Worm (Caenorhabditis elegans) whole organism, young adult: ENCODE data around the gene fbxb-106.

ENCODE experiments used
- C17E4.6 ChIP-seq: fragments of 200-800 bp; sonication (Bioruptor generic); IDR thresholded peaks from 2 replicates; pipeline ENCODE4 v1.3.6; 2022; ENCODE audit warnings: missing genetic modification reagents, missing genetic modification characterization, missing compliant biosample characterization
- F37B4.10 ChIP-seq: fragments of 200-800 bp; sonication (Bioruptor generic); IDR thresholded peaks from 2 replicates; pipeline ENCODE4 v1.3.6; 2022; ENCODE audit warnings: missing genetic modification characterization, missing compliant biosample characterization
- F39B2.1 ChIP-seq: fragments of 200-800 bp; sonication (Bioruptor generic); IDR thresholded peaks from 2 replicates; pipeline ENCODE4 v1.3.6; 2022; ENCODE audit warnings: missing genetic modification reagents, missing genetic modification characterization, missing compliant biosample characterization
- F52B5.7 ChIP-seq: sonication (generic microtip); optimal IDR thresholded peaks from 2 replicates; lab custom pipeline; 2016; ENCODE audit warnings: mild to moderate bottlenecking, missing genetic modification characterization, missing compliant biosample characterization
- Y67H2A.10 ChIP-seq: fragments of 200-800 bp; sonication (Bioruptor generic); conservative IDR thresholded peaks from 2 replicates; pipeline ENCODE4 v1.3.6; 2022; ENCODE audit warnings: missing genetic modification reagents, missing genetic modification characterization, missing compliant biosample characterization
- akir-1 ChIP-seq: fragments of 200-800 bp; sonication (Bioruptor generic); optimal IDR thresholded peaks from 2 replicates; lab custom pipeline; 2018; ENCODE audit warnings: mild to moderate bottlenecking, missing genetic modification characterization, moderate library complexity, missing compliant biosample characterization
- atf-7 ChIP-seq: sonication (generic microtip); optimal IDR thresholded peaks from 2 replicates; lab custom pipeline; 2017; ENCODE audit warnings: mild to moderate bottlenecking, missing genetic modification characterization, missing compliant biosample characterization
- ccch-3 ChIP-seq: fragments of 200-800 bp; sonication (Bioruptor generic); optimal IDR thresholded peaks from 2 replicates; lab custom pipeline; 2018; ENCODE audit warnings: mild to moderate bottlenecking, missing genetic modification characterization, missing compliant biosample characterization
- cebp-1 ChIP-seq, 2 experiments: fragments of 200-800 bp in 1 of 2; sonication (Bioruptor generic) in 1 of 2; sonication (generic microtip) in 1 of 2; IDR thresholded peaks in 1 of 2; optimal IDR thresholded peaks in 1 of 2; 2 replicates each; pipeline versions ENCODE4 v1.3.6 to Lab custom; 2017 to 2022; ENCODE audit warnings: missing compliant biosample characterization in 2 of 2, missing genetic modification characterization in 2 of 2, mild to moderate bottlenecking in 1 of 2, missing genetic modification reagents in 1 of 2, moderate library complexity in 1 of 2
- ceh-100 ChIP-seq: fragments of 200-800 bp; sonication (Bioruptor generic); IDR thresholded peaks from 2 replicates; pipeline ENCODE4 v1.3.6; 2022; ENCODE audit warnings: missing genetic modification reagents, missing genetic modification characterization, missing compliant biosample characterization
- dox-1 ChIP-seq: fragments of 200-800 bp; sonication (Bioruptor generic); IDR thresholded peaks from 2 replicates; pipeline ENCODE4 v1.3.6; 2022; ENCODE audit warnings: missing genetic modification reagents, missing genetic modification characterization, missing compliant biosample characterization
- egrh-3 ChIP-seq: fragments of 200-800 bp; sonication (Bioruptor generic); IDR thresholded peaks from 2 replicates; pipeline ENCODE4 v1.3.6; 2022; ENCODE audit warnings: missing genetic modification reagents, missing genetic modification characterization, missing compliant biosample characterization
- gei-17 ChIP-seq: fragments of 200-800 bp; sonication (Bioruptor generic); optimal IDR thresholded peaks from 2 replicates; lab custom pipeline; 2018; ENCODE audit warnings: mild to moderate bottlenecking, missing genetic modification characterization, missing compliant biosample characterization
- hsf-1 ChIP-seq: fragments of 200-800 bp; sonication (Bioruptor generic); IDR thresholded peaks from 2 replicates; pipeline ENCODE4 v1.3.6; 2022; ENCODE audit warnings: missing genetic modification reagents, missing genetic modification characterization, missing compliant biosample characterization
- let-607 ChIP-seq, 2 experiments: fragments of 200-800 bp in 1 of 2; sonication (Bioruptor generic) in 1 of 2; sonication (generic microtip) in 1 of 2; optimal IDR thresholded peaks; 2 replicates each; lab custom pipeline; 2016 to 2018; ENCODE audit warnings: mild to moderate bottlenecking in 2 of 2, missing compliant biosample characterization in 2 of 2, missing genetic modification characterization in 2 of 2, moderate library complexity in 2 of 2, missing genotype in 1 of 2
- lin-26 ChIP-seq: fragments of 200-800 bp; sonication (Bioruptor generic); IDR thresholded peaks from 2 replicates; pipeline ENCODE4 v1.3.6; 2022; ENCODE audit warnings: missing genetic modification reagents, missing genetic modification characterization, missing compliant biosample characterization
- lin-35 ChIP-seq, 3 experiments: fragments of 150-350 bp in 2 of 3; sonication (generic microtip) in 1 of 3; optimal IDR thresholded peaks; 2 replicates each; lab custom pipeline; 2014 to 2018; ENCODE audit warnings: missing biosample characterization in 3 of 3, missing genetic modification characterization in 3 of 3, missing genetic modification reagents in 3 of 3
- lin-40 ChIP-seq: sonication (generic microtip); optimal IDR thresholded peaks from 2 replicates; lab custom pipeline; 2016; ENCODE audit warnings: missing genetic modification characterization, mild to moderate bottlenecking, missing compliant biosample characterization, missing genotype, missing genetic modification reagents
- lsy-27 ChIP-seq: sonication (generic microtip); optimal IDR thresholded peaks from 2 replicates; lab custom pipeline; 2017; ENCODE audit warnings: missing genetic modification characterization, mild to moderate bottlenecking, missing compliant biosample characterization, antibody characterized with exemption, missing genotype, borderline replicate concordance; ENCODE audit not compliant: insufficient read depth
- madf-10 ChIP-seq: sonication (generic microtip); optimal IDR thresholded peaks from 2 replicates; lab custom pipeline; 2016; ENCODE audit warnings: mild to moderate bottlenecking, missing genetic modification characterization, missing compliant biosample characterization
- mcd-1 ChIP-seq: fragments of 200-800 bp; sonication (Bioruptor generic); IDR thresholded peaks from 2 replicates; pipeline ENCODE4 v1.3.6; 2022; ENCODE audit warnings: missing genetic modification reagents, missing genetic modification characterization, missing compliant biosample characterization
- mxl-1 ChIP-seq: sonication (generic microtip); optimal IDR thresholded peaks from 2 replicates; lab custom pipeline; 2016; ENCODE audit warnings: missing genetic modification characterization, missing compliant biosample characterization
- nhr-179 ChIP-seq: sonication (generic microtip); optimal IDR thresholded peaks from 2 replicates; lab custom pipeline; 2016; ENCODE audit warnings: mild to moderate bottlenecking, missing genetic modification characterization, missing compliant biosample characterization
- nhr-80 ChIP-seq: sonication (generic microtip); optimal IDR thresholded peaks from 2 replicates; lab custom pipeline; 2016; ENCODE audit warnings: missing genetic modification characterization, missing compliant biosample characterization
- pha-4 ChIP-seq: fragments of 150-350 bp; sonication (generic microtip); optimal IDR thresholded peaks from 2 replicates; lab custom pipeline; 2014; ENCODE audit warnings: missing biosample characterization, missing genetic modification reagents, missing genetic modification characterization
- rcor-1 ChIP-seq: fragments of 200-800 bp; sonication (Bioruptor generic); IDR thresholded peaks from 2 replicates; pipeline ENCODE4 v1.3.6; 2022; ENCODE audit warnings: missing genetic modification reagents, missing genetic modification characterization, missing compliant biosample characterization
- rpc-1 ChIP-seq, 2 experiments: fragments of 150-350 bp in 1 of 2; sonication (generic microtip) in 1 of 2; optimal IDR thresholded peaks; 2 replicates each; lab custom pipeline; 2014 to 2018; ENCODE audit warnings: missing biosample characterization in 1 of 2, missing genetic modification characterization in 1 of 2, missing genetic modification reagents in 1 of 2, missing genotype in 1 of 2
- sdz-38 ChIP-seq: sonication (generic microtip); optimal IDR thresholded peaks from 2 replicates; lab custom pipeline; 2016; ENCODE audit warnings: missing genotype, missing genetic modification characterization, missing compliant biosample characterization
- snpc-3.4 ChIP-seq: sonication (generic microtip); optimal IDR thresholded peaks from 2 replicates; lab custom pipeline; 2017; ENCODE audit warnings: missing genetic modification characterization, mild to moderate bottlenecking, missing compliant biosample characterization, antibody characterized with exemption, moderate library complexity, missing genotype, missing genetic modification reagents
- somi-1 ChIP-seq: fragments of 200-800 bp; sonication (Bioruptor generic); optimal IDR thresholded peaks from 2 replicates; lab custom pipeline; 2018; ENCODE audit warnings: mild to moderate bottlenecking, missing genetic modification characterization, missing compliant biosample characterization
- sptf-2 ChIP-seq: fragments of 200-800 bp; sonication (Bioruptor generic); optimal IDR thresholded peaks from 2 replicates; lab custom pipeline; 2018; ENCODE audit warnings: mild to moderate bottlenecking, missing genetic modification characterization, missing compliant biosample characterization
- unc-130 ChIP-seq: sonication (generic microtip); optimal IDR thresholded peaks from 2 replicates; lab custom pipeline; 2016; ENCODE audit warnings: missing genetic modification reagents, missing genetic modification characterization, missing compliant biosample characterization
- zfh-2 ChIP-seq: fragments of 200-800 bp; sonication (Bioruptor generic); conservative IDR thresholded peaks from 2 replicates; pipeline ENCODE4 v1.3.6; 2022; ENCODE audit warnings: missing genetic modification reagents, missing genetic modification characterization, missing compliant biosample characterization
- ztf-22 ChIP-seq: fragments of 200-800 bp; sonication (Bioruptor generic); optimal IDR thresholded peaks from 2 replicates; lab custom pipeline; 2018; ENCODE audit warnings: mild to moderate bottlenecking, missing genetic modification characterization, moderate library complexity, missing compliant biosample characterization
- ztf-25 ChIP-seq: fragments of 200-800 bp; sonication (Bioruptor generic); IDR thresholded peaks from 2 replicates; pipeline ENCODE4 v1.3.6; 2022; ENCODE audit warnings: missing genetic modification reagents, missing genetic modification characterization, missing compliant biosample characterization
- ztf-26 ChIP-seq: sonication (generic microtip); optimal IDR thresholded peaks from 2 replicates; lab custom pipeline; 2017; ENCODE audit warnings: missing genetic modification characterization, missing compliant biosample characterization
- ztf-28 ChIP-seq: fragments of 200-800 bp; sonication (Bioruptor generic); IDR thresholded peaks from 2 replicates; pipeline ENCODE4 v1.3.6; 2022; ENCODE audit warnings: missing genetic modification reagents, missing genetic modification characterization, missing compliant biosample characterization

Gene fbxb-106

DNA sequence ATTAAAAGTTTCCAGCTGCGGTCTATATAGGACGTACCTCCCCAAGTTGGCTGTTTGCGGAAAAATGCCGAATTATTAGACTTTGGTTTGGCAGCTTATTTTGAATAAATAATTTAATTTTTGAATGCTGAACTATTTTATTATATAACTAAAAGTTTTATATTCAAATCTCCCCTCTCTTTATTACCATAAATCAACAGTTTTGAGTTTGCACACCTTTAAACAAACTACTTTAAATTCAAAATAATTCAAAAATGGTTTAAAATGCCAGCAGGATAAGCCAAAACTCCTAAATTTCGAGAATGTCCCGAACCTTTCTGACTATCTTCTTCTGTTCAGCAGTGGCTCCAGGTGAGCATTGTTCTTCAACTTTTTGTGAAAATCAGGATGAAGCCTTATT, 17.0 kb downstream of the fbxb-106 start, which contains the start of gene F08D12.3:
TSS of gene F08D12.3 (plus strand) at position 301 of the 400 bp plus-strand sequence.
- TF ChIP-seq sptf-2 (no peak), ztf-28 (no peak), ztf-22 (GFP tag; lab: Kevin White, UChicago) (no peak), ztf-26 (tag; lab: Kevin White, UChicago) (no peak), somi-1 (GFP tag; lab: Kevin White, UChicago) (no peak)

DNA sequence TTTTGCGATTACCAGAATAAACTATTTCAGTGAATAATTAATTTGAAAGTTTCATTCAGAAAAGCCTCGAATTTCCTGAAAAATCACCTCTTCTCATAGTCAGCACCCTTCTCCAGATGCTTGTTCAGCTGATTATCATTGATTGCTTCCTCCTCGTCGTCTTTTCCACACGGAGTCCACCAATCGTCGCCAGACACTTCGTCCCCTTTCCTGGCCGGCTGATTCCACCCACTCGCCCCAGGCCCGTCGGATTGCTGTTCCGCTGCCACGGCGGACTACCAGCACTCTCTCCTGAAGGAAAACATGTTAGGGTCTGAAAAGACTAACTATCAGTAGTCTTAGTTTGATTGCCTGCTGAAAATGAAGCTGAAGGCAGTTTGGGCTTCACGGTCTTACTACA, 18.6 kb downstream of the fbxb-106 start:
- no peak for TF ChIP-seq lin-40 (tag; lab: Kevin White, UChicago)
- TF ChIP-seq zfh-2 (GFP tag; lab: Robert Waterston, UW) = peak; percentile 50

ce11 chrII:2781355-2781754, 19.1 kb downstream of the fbxb-106 start, which contains the start of gene F08D12.2:
Gene F08D12.2 (plus strand): TSS chrII:2781655.
- TF ChIP-seq ceh-100 (GFP tag; lab: Robert Waterston, UW) (no peak), snpc-3.4 (tag; lab: Kevin White, UChicago) (no peak)
- TF ChIP-seq, all 124 proteins: peak for 0

- TF ChIP-seq zfh-2 (GFP tag; lab: Robert Waterston, UW) = peak; percentile 73
- TF ChIP-seq egrh-3 (GFP tag; lab: Robert Waterston, UW) = peak; percentile 63; the same call in 1 of the 2 replicates
- TF ChIP-seq nhr-179 = no peak
These were observed 21.2 kb downstream of the fbxb-106 start for ce11 chrII:2783380-2783779.

- TF ChIP-seq gei-17 (no peak), egrh-3 (GFP tag; lab: Robert Waterston, UW) (peak; percentile 86; the same call in 1 of the 2 replicates), F37B4.10 (0 out of 2 replicates have a peak, but pooled peaks have one; percentile 64), zfh-2 (GFP tag; lab: Robert Waterston, UW) (peak; percentile 88)
These were observed 23.6 kb downstream of the fbxb-106 start for ce11 chrII:2785787-2786186.

- TF ChIP-seq Y67H2A.10 (GFP tag; lab: Robert Waterston, UW) (no peak), F52B5.7 (tag; lab: Kevin White, UChicago) (no peak), somi-1 (GFP tag; lab: Kevin White, UChicago) (no peak), let-607 (tag; optimal IDR thresholded peaks at IDR 0.05; lab: Kevin White, UChicago) (peak; percentile 5 to 53), lin-35 (GFP tag; optimal IDR thresholded peaks at IDR 0.05; lab: Kevin White, UChicago) (no peak), sdz-38 (tag; lab: Kevin White, UChicago) (no peak), lin-26 (no peak), ztf-26 (tag; lab: Kevin White, UChicago) (no peak), mcd-1 (GFP tag; lab: Robert Waterston, UW) (peak; percentile 54), gei-17 (no peak), F39B2.1 (no peak), atf-7 (no peak), rpc-1 (optimal IDR thresholded peaks at IDR 0.05; lab: Kevin White, UChicago) (no peak), rpc-1 (tag; optimal IDR thresholded peaks at IDR 0.05; lab: Kevin White, UChicago) (no peak), F37B4.10 (no peak), nhr-80 (tag; lab: Kevin White, UChicago) (no peak), madf-10 (tag; lab: Kevin White, UChicago) (no peak), dox-1 (GFP tag; lab: Robert Waterston, UW) (no peak), hsf-1 (GFP tag; lab: Robert Waterston, UW) (no peak), lsy-27 (tag; lab: Kevin White, UChicago) (no peak), mxl-1 (no peak), pha-4 (no peak), cebp-1 (GFP tag; IDR thresholded peaks at IDR 0.05; lab: Robert Waterston, UW) (no peak), cebp-1 (tag; optimal IDR thresholded peaks at IDR 0.05; lab: Kevin White, UChicago) (peak; percentile 16), sptf-2 (no peak), akir-1 (GFP tag; lab: Kevin White, UChicago) (no peak), ccch-3 (GFP tag; lab: Kevin White, UChicago) (no peak), C17E4.6 (no peak), unc-130 (no peak), ztf-25 (GFP tag; lab: Robert Waterston, UW) (no peak), rcor-1 (no peak)
These were observed 24.9 kb downstream of the fbxb-106 start, which contains the start of the genes F08D12.12 and srpa-72 for ce11 chrII:2787031-2787512. Gene F08D12.12 (minus strand): TSS chrII:2787081. Gene srpa-72 (plus strand): TSS chrII:2787481.
